Worm (Caenorhabditis elegans): Measurements from ENCODE around the gene B0273.1.

Gene B0273.1

DNA sequence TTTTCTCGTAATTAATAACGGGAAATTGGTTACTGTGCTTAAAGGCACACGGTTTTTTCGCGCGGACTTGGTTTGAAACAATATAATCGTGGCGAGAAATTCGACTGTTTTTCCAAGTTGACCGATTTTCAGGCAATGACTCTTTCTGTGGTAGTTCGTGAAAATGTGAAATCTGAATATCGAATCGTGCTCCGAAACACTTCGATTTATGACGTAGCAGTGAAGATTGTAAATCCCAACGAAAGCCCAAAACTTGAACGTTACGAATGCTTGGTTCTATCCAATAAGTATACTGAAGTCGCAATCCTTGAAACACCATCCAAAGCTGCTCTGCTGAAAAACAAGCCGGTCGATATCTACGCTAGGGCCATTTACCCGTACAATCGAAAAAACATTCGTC, 307 bp downstream of the B0273.1 start:
- no peak for TF ChIP-seq akir-1 (GFP tag; optimal IDR thresholded peaks at IDR 0.05)
- no peak for TF ChIP-seq F22D6.2 (tag; optimal IDR thresholded peaks at IDR 0.05)
- no peak for TF ChIP-seq nhr-27 (tag; optimal IDR thresholded peaks at IDR 0.05)
- TF ChIP-seq K11D2.4 (GFP tag; IDR thresholded peaks at IDR 0.05): no peak
- TF ChIP-seq athp-1 (tag; optimal IDR thresholded peaks at IDR 0.05): no peak
- no peak for TF ChIP-seq ZK185.1 (tag; optimal IDR thresholded peaks at IDR 0.05; ENCODE audit: poor library complexity, severe bottlenecking)
- no peak for TF ChIP-seq nhr-120 (GFP tag; IDR thresholded peaks at IDR 0.05)
- no peak for TF ChIP-seq aptf-3 (GFP tag; IDR thresholded peaks at IDR 0.05)
- TF ChIP-seq B0035.1 (tag; optimal IDR thresholded peaks at IDR 0.05): no peak
- TF ChIP-seq hlh-12 (tag; optimal IDR thresholded peaks at IDR 0.05): no peak
- TF ChIP-seq egl-18 (GFP tag; IDR thresholded peaks at IDR 0.05): no peak
- TF ChIP-seq unc-62 (GFP tag; optimal IDR thresholded peaks at IDR 0.05): no peak

DNA sequence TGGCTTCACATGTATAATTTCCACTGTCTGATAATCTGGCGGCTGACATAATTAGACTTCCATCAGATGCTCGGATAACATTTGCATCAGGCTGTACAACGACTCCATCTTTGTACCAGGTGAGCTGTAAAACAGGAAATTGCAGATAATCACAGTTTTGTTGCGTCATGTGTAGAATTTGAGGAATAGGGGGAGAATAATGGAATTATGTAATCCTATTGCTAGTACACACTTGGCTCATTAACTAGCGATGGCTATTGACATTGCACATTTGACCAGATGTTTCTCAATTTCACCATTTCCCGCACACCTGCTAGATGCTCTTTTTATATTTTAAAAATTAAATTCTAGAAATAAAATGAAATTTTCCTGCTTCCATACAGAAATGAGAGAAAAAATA, 7.6 kb downstream of the B0273.1 start:
- TF ChIP-seq mxl-1 (tag; optimal IDR thresholded peaks at IDR 0.05) (no peak), egl-18 (GFP tag; IDR thresholded peaks at IDR 0.05) (no peak)

DNA sequence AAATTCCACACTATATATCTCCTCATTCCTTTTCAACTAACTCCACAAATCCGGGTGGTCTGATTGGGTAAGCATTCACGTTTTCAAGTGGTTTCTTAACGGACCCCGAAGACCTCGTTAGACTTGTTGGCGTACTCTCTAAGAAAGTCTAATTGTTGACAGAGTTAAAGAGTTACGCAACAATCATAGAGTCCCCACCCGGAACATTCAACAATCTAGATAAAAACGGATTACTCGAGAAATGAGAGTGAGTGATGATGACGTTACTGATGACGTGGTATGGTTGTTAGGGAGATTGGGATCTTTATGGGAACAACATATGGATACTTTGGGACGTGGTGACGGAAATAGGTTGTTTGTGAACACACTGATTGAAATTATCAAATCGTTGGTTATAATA, 8.8 kb downstream of the B0273.1 start:
- TF ChIP-seq F57C9.4 (tag; optimal IDR thresholded peaks at IDR 0.05) (no peak), nhr-27 (tag; optimal IDR thresholded peaks at IDR 0.05) (no peak), lsl-1 (GFP tag; optimal IDR thresholded peaks at IDR 0.05) (no peak), nhr-90 (tag; optimal IDR thresholded peaks at IDR 0.05) (no peak), bed-1 (GFP tag; IDR thresholded peaks at IDR 0.05) (no peak), Y56A3A.18 (GFP tag; IDR thresholded peaks at IDR 0.05) (no peak), atf-7 (tag; optimal IDR thresholded peaks at IDR 0.05) (no peak), rpc-1 (optimal IDR thresholded peaks at IDR 0.05) (no peak), rpc-1 (tag; optimal IDR thresholded peaks at IDR 0.05) (no peak), somi-1 (GFP tag; optimal IDR thresholded peaks at IDR 0.05) (no peak), nhr-80 (tag; optimal IDR thresholded peaks at IDR 0.05) (no peak), C17E4.6 (GFP tag; IDR thresholded peaks at IDR 0.05) (no peak), B0336.3 (GFP tag; IDR thresholded peaks at IDR 0.05) (no peak)

DNA sequence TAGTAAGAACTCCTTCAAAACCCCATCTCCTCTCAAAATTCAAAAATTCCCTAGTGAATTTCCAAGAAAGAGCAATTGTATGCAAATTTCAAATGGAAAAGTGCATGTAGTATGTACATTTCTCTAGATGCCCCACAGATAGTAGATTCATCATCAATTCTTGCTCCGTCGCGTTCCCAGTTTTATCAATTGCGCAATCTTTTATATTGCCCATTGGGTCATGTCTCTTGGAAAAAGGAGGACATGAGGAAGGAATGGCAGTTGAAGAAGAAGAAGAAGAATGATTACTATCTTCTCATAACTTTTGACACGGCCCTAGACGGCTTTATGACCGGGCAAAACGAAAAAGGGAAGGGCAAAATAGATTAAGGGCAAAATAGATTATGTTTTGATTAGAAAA, 12.8 kb downstream of the B0273.1 start:
- no peak for TF ChIP-seq madf-10 (tag; optimal IDR thresholded peaks at IDR 0.05)
- no peak for TF ChIP-seq ztf-26 (tag; optimal IDR thresholded peaks at IDR 0.05)
- TF ChIP-seq ztf-28 (GFP tag; IDR thresholded peaks at IDR 0.05): no peak
- TF ChIP-seq T07F8.4 (tag; optimal IDR thresholded peaks at IDR 0.05): no peak
- TF ChIP-seq sptf-2 (GFP tag; optimal IDR thresholded peaks at IDR 0.05): no peak
- no peak for TF ChIP-seq zim-3 (tag; optimal IDR thresholded peaks at IDR 0.05)
- no peak for TF ChIP-seq ceh-40 (GFP tag; IDR thresholded peaks at IDR 0.05)
- TF ChIP-seq rec-8 (tag; optimal IDR thresholded peaks at IDR 0.05): no peak
- TF ChIP-seq let-526 (GFP tag; IDR thresholded peaks at IDR 0.05): no peak
- TF ChIP-seq C06A6.2 (GFP tag; conservative IDR thresholded peaks at IDR 0.05): no peak
- no peak for TF ChIP-seq F33H1.4 (GFP tag; IDR thresholded peaks at IDR 0.05)
- no peak for TF ChIP-seq ceh-27 (GFP tag; optimal IDR thresholded peaks at IDR 0.05)
- no peak for TF ChIP-seq madf-8 (GFP tag; conservative IDR thresholded peaks at IDR 0.05)
- no peak for TF ChIP-seq repo-1 (tag; optimal IDR thresholded peaks at IDR 0.05)
- no peak for TF ChIP-seq F57C9.4 (tag; optimal IDR thresholded peaks at IDR 0.05)
- TF ChIP-seq lsl-1 (GFP tag; optimal IDR thresholded peaks at IDR 0.05): no peak
- no peak for TF ChIP-seq ztf-6 (GFP tag; IDR thresholded peaks at IDR 0.05)

All from whole organism, young adult.